Worm (Caenorhabditis elegans) whole organism, early embryonic: ENCODE data around the gene crn-2.

ENCODE experiments used
- F13C5.2 ChIP-seq: sonication (generic microtip); optimal IDR thresholded peaks from 2 replicates; lab custom pipeline; 2017; ENCODE audit warnings: mild to moderate bottlenecking, missing genetic modification characterization, inconsistent platforms, missing compliant biosample characterization
- aly-1 ChIP-seq: sonication (generic microtip); optimal IDR thresholded peaks from 2 replicates; lab custom pipeline; 2016; ENCODE audit warnings: missing genetic modification characterization, missing compliant biosample characterization
- ama-1 ChIP-seq: fragments of 150-350 bp; optimal IDR thresholded peaks from 2 replicates; lab custom pipeline; 2014
- ceh-36 ChIP-seq: sonication (generic microtip); optimal IDR thresholded peaks from 2 replicates; lab custom pipeline; 2016; ENCODE audit warnings: missing genetic modification characterization, inconsistent platforms, missing compliant biosample characterization
- scrt-1 ChIP-seq: fragments of 200-800 bp; sonication (Bioruptor generic); IDR thresholded peaks from 2 replicates; pipeline ENCODE4 v1.3.6; 2022; ENCODE audit warnings: missing genetic modification characterization, missing compliant biosample characterization

ce11 chrV:5579666-5580065 lies 14.7 kb upstream of the crn-2 start:
- TF ChIP-seq ceh-36 (no peak), aly-1 (tag; lab: Kevin White, UChicago) (no peak), ama-1 (lab: Kevin White, UChicago) (no peak), scrt-1 (GFP tag; lab: Robert Waterston, UW) (no peak), F13C5.2 (tag; lab: Kevin White, UChicago) (no peak)
